Worm (Caenorhabditis elegans) whole organism, L1 larva: ENCODE data around the gene T22F3.12.

ENCODE experiments used
- C34B4.2 ChIP-seq: sonication (generic microtip); optimal IDR thresholded peaks from 2 replicates; lab custom pipeline; 2017; ENCODE audit warnings: mild to moderate bottlenecking, missing genetic modification characterization, missing compliant biosample characterization
- Y116A8C.19 ChIP-seq: sonication (generic microtip); optimal IDR thresholded peaks from 2 replicates; lab custom pipeline; 2016; ENCODE audit warnings: missing compliant biosample characterization, missing genetic modification characterization, borderline replicate concordance
- aha-1 ChIP-seq: fragments of 150-350 bp; optimal IDR thresholded peaks from 2 replicates; lab custom pipeline; 2014; ENCODE audit warnings: missing biosample characterization, missing genetic modification characterization
- alr-1 ChIP-seq: fragments of 200-800 bp; sonication (Bioruptor generic); optimal IDR thresholded peaks from 2 replicates; lab custom pipeline; 2018; ENCODE audit warnings: borderline replicate concordance, mild to moderate bottlenecking, missing genetic modification characterization, missing compliant biosample characterization
- aly-2 ChIP-seq: fragments of 150-350 bp; optimal IDR thresholded peaks from 2 replicates; lab custom pipeline; 2014; ENCODE audit warnings: missing biosample characterization, missing genetic modification characterization
- ama-1 ChIP-seq: fragments of 150-350 bp; optimal IDR thresholded peaks from 2 replicates; lab custom pipeline; 2014
- blmp-1 ChIP-seq: fragments of 150-350 bp; optimal IDR thresholded peaks from 2 replicates; lab custom pipeline; 2014; ENCODE audit warnings: missing biosample characterization, missing genetic modification characterization
- ceh-82 ChIP-seq, 3 experiments: fragments of 150-350 bp in 1 of 3; sonication (generic microtip) in 2 of 3; optimal IDR thresholded peaks; 2 replicates each; lab custom pipeline; 2014 to 2017; ENCODE audit warnings: missing biosample characterization in 3 of 3, missing genetic modification characterization in 3 of 3
- ceh-88 ChIP-seq: fragments of 200-800 bp; sonication (Bioruptor generic); IDR thresholded peaks from 2 replicates; pipeline ENCODE4 v1.3.6; 2022; ENCODE audit warnings: missing genetic modification characterization, missing compliant biosample characterization
- ceh-90 ChIP-seq: sonication (generic microtip); optimal IDR thresholded peaks from 2 replicates; lab custom pipeline; 2016; ENCODE audit warnings: missing genetic modification characterization, missing compliant biosample characterization
- dpl-1 ChIP-seq, 3 experiments: fragments of 150-350 bp in 2 of 3; sonication (generic microtip) in 1 of 3; optimal IDR thresholded peaks; 2 replicates each; lab custom pipeline; 2014 to 2017; ENCODE audit warnings: missing biosample characterization in 3 of 3, missing genetic modification characterization in 3 of 3, missing genetic modification reagents in 3 of 3
- dsc-1 ChIP-seq: sonication (generic microtip); optimal IDR thresholded peaks from 2 replicates; lab custom pipeline; 2016; ENCODE audit warnings: mild to moderate bottlenecking, missing genetic modification characterization, missing compliant biosample characterization
- efl-1 ChIP-seq, 4 experiments: fragments of 150-350 bp; optimal IDR thresholded peaks in 3 of 4; peaks in 1 of 4; 1 replicate in 1 of 4; 2 replicates in 3 of 4; lab custom pipeline; 2014; ENCODE audit warnings: missing biosample characterization in 2 of 4, missing genetic modification characterization in 2 of 4, missing genetic modification reagents in 2 of 4
- efl-3 ChIP-seq: fragments of 200-800 bp; sonication (Bioruptor generic); optimal IDR thresholded peaks from 2 replicates; lab custom pipeline; 2018; ENCODE audit warnings: mild to moderate bottlenecking, missing genetic modification characterization, missing compliant biosample characterization
- egl-27 ChIP-seq, 2 experiments: fragments of 150-350 bp in 1 of 2; sonication (generic microtip); optimal IDR thresholded peaks; 3 replicates each; lab custom pipeline; 2017 to 2018; ENCODE audit warnings: missing biosample characterization in 2 of 2, missing genetic modification characterization in 2 of 2, missing genetic modification reagents in 2 of 2
- elt-2 ChIP-seq: sonication (generic microtip); optimal IDR thresholded peaks from 2 replicates; lab custom pipeline; 2016; ENCODE audit warnings: missing genetic modification characterization, mild to moderate bottlenecking, inconsistent platforms, missing compliant biosample characterization, missing genetic modification reagents
- elt-3 ChIP-seq, 6 experiments: fragments of 150-350 bp in 1 of 6; sonication (generic microtip); optimal IDR thresholded peaks; 2 replicates each; lab custom pipeline; 2017 to 2018; ENCODE audit warnings: missing biosample characterization in 6 of 6, missing genetic modification characterization in 6 of 6, inconsistent platforms in 1 of 6
- fkh-8 ChIP-seq: sonication (generic microtip); optimal IDR thresholded peaks from 2 replicates; lab custom pipeline; 2016; ENCODE audit warnings: mild to moderate bottlenecking, missing genetic modification characterization, missing compliant biosample characterization
- grh-1 ChIP-seq: fragments of 200-800 bp; sonication (Bioruptor generic); IDR thresholded peaks from 2 replicates; pipeline ENCODE4 v1.3.6; 2022; ENCODE audit warnings: missing genetic modification reagents, missing genetic modification characterization, missing compliant biosample characterization
- hlh-17 ChIP-seq: fragments of 200-800 bp; sonication (Bioruptor generic); optimal IDR thresholded peaks from 2 replicates; lab custom pipeline; 2018; ENCODE audit warnings: missing genetic modification characterization, mild to moderate bottlenecking, missing compliant biosample characterization, moderate library complexity, borderline replicate concordance
- hlh-4 ChIP-seq: sonication (generic microtip); optimal IDR thresholded peaks from 2 replicates; lab custom pipeline; 2016; ENCODE audit warnings: mild to moderate bottlenecking, missing genetic modification characterization, missing compliant biosample characterization
- irx-1 ChIP-seq: sonication (generic microtip); optimal IDR thresholded peaks from 2 replicates; lab custom pipeline; 2016; ENCODE audit warnings: missing genetic modification characterization, missing compliant biosample characterization
- isw-1 ChIP-seq: fragments of 200-800 bp; sonication (Bioruptor generic); IDR thresholded peaks from 2 replicates; pipeline ENCODE4 v1.3.6; 2022; ENCODE audit warnings: missing genetic modification characterization, missing compliant biosample characterization
- lin-13 ChIP-seq: fragments of 150-350 bp; optimal IDR thresholded peaks from 2 replicates; lab custom pipeline; 2014; ENCODE audit warnings: missing biosample characterization, missing genetic modification reagents, missing genetic modification characterization
- lin-14 ChIP-seq: fragments of 200-800 bp; sonication (Bioruptor generic); optimal IDR thresholded peaks from 2 replicates; lab custom pipeline; 2018; ENCODE audit warnings: mild to moderate bottlenecking, missing genetic modification characterization, moderate library complexity, missing compliant biosample characterization
- lin-35 ChIP-seq, 2 experiments: fragments of 150-350 bp; optimal IDR thresholded peaks; 2 replicates each; lab custom pipeline; 2014; ENCODE audit warnings: missing biosample characterization in 2 of 2, missing genetic modification characterization in 2 of 2, missing genetic modification reagents in 2 of 2
- lin-39 ChIP-seq: fragments of 150-350 bp; optimal IDR thresholded peaks from 2 replicates; lab custom pipeline; 2014; ENCODE audit warnings: missing biosample characterization, missing genetic modification reagents, missing genetic modification characterization
- lir-3 ChIP-seq: sonication (generic microtip); optimal IDR thresholded peaks from 2 replicates; lab custom pipeline; 2016; ENCODE audit warnings: mild to moderate bottlenecking, missing genetic modification characterization, moderate library complexity, missing compliant biosample characterization; ENCODE audit not compliant: poor library complexity
- mdl-1 ChIP-seq, 2 experiments: fragments of 150-350 bp; optimal IDR thresholded peaks; 2 replicates each; lab custom pipeline; 2014 to 2017; ENCODE audit warnings: missing biosample characterization in 2 of 2, missing genetic modification characterization in 2 of 2, inconsistent platforms in 1 of 2
- nhr-11 ChIP-seq: fragments of 150-350 bp; optimal IDR thresholded peaks from 2 replicates; lab custom pipeline; 2014; ENCODE audit warnings: missing biosample characterization, missing genetic modification characterization
- nhr-20 ChIP-seq: sonication (generic microtip); optimal IDR thresholded peaks from 2 replicates; lab custom pipeline; 2016; ENCODE audit warnings: mild to moderate bottlenecking, missing genetic modification characterization, missing compliant biosample characterization
- nhr-28 ChIP-seq: fragments of 150-350 bp; optimal IDR thresholded peaks from 2 replicates; lab custom pipeline; 2014; ENCODE audit warnings: missing biosample characterization, missing genetic modification characterization
- nhr-47 ChIP-seq: sonication (generic microtip); optimal IDR thresholded peaks from 2 replicates; lab custom pipeline; 2016; ENCODE audit warnings: mild to moderate bottlenecking, missing genetic modification characterization, moderate library complexity, missing compliant biosample characterization
- nhr-76 ChIP-seq: sonication (generic microtip); optimal IDR thresholded peaks from 2 replicates; lab custom pipeline; 2017; ENCODE audit warnings: missing biosample characterization, missing genetic modification characterization
- nhr-77 ChIP-seq: fragments of 150-350 bp; optimal IDR thresholded peaks from 2 replicates; lab custom pipeline; 2014; ENCODE audit warnings: missing biosample characterization, missing genetic modification characterization
- nhr-85 ChIP-seq: sonication (generic microtip); peaks from one replicate; lab custom pipeline; 2016; ENCODE audit warnings: missing genetic modification characterization, inconsistent platforms, missing compliant biosample characterization
- nhr-90 ChIP-seq: sonication (generic microtip); optimal IDR thresholded peaks from 2 replicates; lab custom pipeline; 2016; ENCODE audit warnings: mild to moderate bottlenecking, missing genetic modification characterization, missing compliant biosample characterization; ENCODE audit not compliant: poor library complexity
- pax-3 ChIP-seq: fragments of 200-800 bp; sonication (Bioruptor generic); optimal IDR thresholded peaks from 2 replicates; lab custom pipeline; 2018; ENCODE audit warnings: mild to moderate bottlenecking, missing genetic modification characterization, moderate library complexity, missing compliant biosample characterization
- pqm-1 ChIP-seq: sonication (generic microtip); optimal IDR thresholded peaks from 3 replicates; lab custom pipeline; 2017; ENCODE audit warnings: missing biosample characterization, missing genetic modification characterization
- skn-1 ChIP-seq: fragments of 150-350 bp; optimal IDR thresholded peaks from 2 replicates; lab custom pipeline; 2014; ENCODE audit warnings: missing biosample characterization, missing genetic modification characterization
- sptf-1 ChIP-seq: fragments of 150-350 bp; optimal IDR thresholded peaks from 2 replicates; lab custom pipeline; 2014; ENCODE audit warnings: missing biosample characterization, missing genetic modification characterization
- tbx-2 ChIP-seq: sonication (generic microtip); optimal IDR thresholded peaks from 2 replicates; lab custom pipeline; 2016; ENCODE audit warnings: missing genetic modification characterization, missing compliant biosample characterization
- tlp-1 ChIP-seq: fragments of 150-350 bp; optimal IDR thresholded peaks from 2 replicates; lab custom pipeline; 2014; ENCODE audit warnings: missing biosample characterization, missing genetic modification characterization
- unc-130 ChIP-seq: fragments of 150-350 bp; optimal IDR thresholded peaks from 2 replicates; lab custom pipeline; 2017; ENCODE audit warnings: missing biosample characterization, missing genetic modification characterization, inconsistent platforms
- unc-30 ChIP-seq: sonication (generic microtip); optimal IDR thresholded peaks from 2 replicates; lab custom pipeline; 2017; ENCODE audit warnings: missing biosample characterization, missing genetic modification characterization
- unc-62 ChIP-seq: fragments of 150-350 bp; optimal IDR thresholded peaks from 2 replicates; lab custom pipeline; 2014; ENCODE audit warnings: missing biosample characterization, missing genetic modification reagents, missing genetic modification characterization
- unc-98 ChIP-seq: fragments of 200-800 bp; sonication (Bioruptor generic); IDR thresholded peaks from 2 replicates; pipeline ENCODE4 v1.3.6; 2022; ENCODE audit warnings: missing genetic modification characterization, missing compliant biosample characterization
- vab-15 ChIP-seq: sonication (generic microtip); optimal IDR thresholded peaks from 2 replicates; lab custom pipeline; 2017; ENCODE audit warnings: missing genotype, mild to moderate bottlenecking, missing genetic modification characterization, missing compliant biosample characterization
- xbp-1 ChIP-seq: sonication (generic microtip); optimal IDR thresholded peaks from 2 replicates; lab custom pipeline; 2016; ENCODE audit warnings: missing genetic modification characterization, missing compliant biosample characterization
- zip-4 ChIP-seq: fragments of 200-800 bp; sonication (Bioruptor generic); optimal IDR thresholded peaks from 2 replicates; lab custom pipeline; 2018; ENCODE audit warnings: mild to moderate bottlenecking, missing genetic modification characterization, moderate library complexity, missing compliant biosample characterization
- ztf-11 ChIP-seq, 2 experiments: sonication (generic microtip); optimal IDR thresholded peaks; 2 replicates each; lab custom pipeline; 2016 to 2017; ENCODE audit warnings: missing genetic modification characterization in 2 of 2, missing biosample characterization in 1 of 2, missing compliant biosample characterization in 1 of 2

The T22F3.12 gene

ce11 chrV:3586014-3586689 lies 5.8 kb downstream of the T22F3.12 start, which contains the start of the genes rpl-11.1 and T22F3.2:
Gene rpl-11.1, minus strand, starts transcription at chrV:3586064.
Gene T22F3.2, plus strand, starts transcription at chrV:3586639.
- TF ChIP-seq nhr-90 (tag; lab: Kevin White, UChicago) (no peak), alr-1 (no peak), isw-1 (GFP tag; lab: Robert Waterston, UW) (no peak), dpl-1 (GFP tag; optimal IDR thresholded peaks at IDR 0.05; lab: Kevin White, UChicago) (peak in 1 of 3 experiments; percentile 26), fkh-8 (tag; lab: Kevin White, UChicago) (no peak), efl-3 (GFP tag; lab: Kevin White, UChicago) (no peak), ama-1 (lab: Kevin White, UChicago) (no peak), skn-1 (tag; lab: Kevin White, UChicago) (no peak), nhr-85 (tag; lab: Kevin White, UChicago) (peak; percentile 58), unc-62 (no peak), egl-27 (tag; optimal IDR thresholded peaks at IDR 0.05; lab: Kevin White, UChicago) (no peak), tlp-1 (tag; lab: Kevin White, UChicago) (no peak), xbp-1 (tag; lab: Kevin White, UChicago) (no peak), dsc-1 (tag; lab: Kevin White, UChicago) (no peak), nhr-20 (tag; lab: Kevin White, UChicago) (no peak), blmp-1 (tag; lab: Kevin White, UChicago) (no peak), C34B4.2 (tag; lab: Kevin White, UChicago) (no peak), hlh-17 (no peak), grh-1 (GFP tag; lab: Robert Waterston, UW) (no peak), ztf-11 (tag; optimal IDR thresholded peaks at IDR 0.05; lab: Kevin White, UChicago) (no peak), tbx-2 (tag; lab: Kevin White, UChicago) (no peak), zip-4 (GFP tag; lab: Kevin White, UChicago) (no peak), sptf-1 (tag; lab: Kevin White, UChicago) (no peak), nhr-11 (tag; lab: Kevin White, UChicago) (no peak), vab-15 (tag; lab: Kevin White, UChicago) (no peak), pax-3 (no peak), Y116A8C.19 (tag; lab: Kevin White, UChicago) (no peak), aly-2 (tag; lab: Kevin White, UChicago) (no peak), lir-3 (no peak), lin-35 (GFP tag; optimal IDR thresholded peaks at IDR 0.05; lab: Kevin White, UChicago) (peak in 1 of 2 experiments; percentile 35), pqm-1 (tag; lab: Kevin White, UChicago) (no peak), efl-1 (optimal IDR thresholded peaks at IDR 0.05; lab: Kevin White, UChicago) (peak; percentile 31 to 55), efl-1 (GFP tag; optimal IDR thresholded peaks at IDR 0.05 in 1 of 2; lab: Kevin White, UChicago) (peak in 1 of 2 experiments; percentile 33), nhr-76 (no peak), unc-98 (no peak), nhr-47 (no peak), unc-30 (no peak), mdl-1 (tag; optimal IDR thresholded peaks at IDR 0.05; lab: Kevin White, UChicago) (peak in 1 of 2 experiments; percentile 26), nhr-77 (tag; lab: Kevin White, UChicago) (no peak), elt-3 (tag; optimal IDR thresholded peaks at IDR 0.05; lab: Kevin White, UChicago) (peak in 1 of 6 experiments; percentile 7), irx-1 (tag; lab: Kevin White, UChicago) (no peak), unc-130 (tag; lab: Kevin White, UChicago) (no peak), aha-1 (tag; lab: Kevin White, UChicago) (no peak), ceh-90 (tag; lab: Kevin White, UChicago) (no peak), ceh-82 (tag; optimal IDR thresholded peaks at IDR 0.05; lab: Kevin White, UChicago) (peak in 1 of 3 experiments; percentile 35), lin-14 (GFP tag; lab: Kevin White, UChicago) (peak; percentile 32), ceh-88 (no peak), lin-13 (GFP tag; lab: Kevin White, UChicago) (no peak), hlh-4 (tag; lab: Kevin White, UChicago) (no peak), lin-39 (tag; lab: Kevin White, UChicago) (no peak), elt-2 (tag; lab: Kevin White, UChicago) (no peak), nhr-28 (tag; lab: Kevin White, UChicago) (no peak)
